Worm (Caenorhabditis elegans) whole organism, L1 larva: ENCODE data around the gene D1086.12.
A peak's percentile ranks its signal among the peaks of the same experiment; 100 is the strongest.

Experiments
- C16A3.4 ChIP-seq: fragments of 150-350 bp; optimal IDR thresholded peaks from 2 replicates; lab custom pipeline; 2014; ENCODE audit warnings: missing biosample characterization, missing genetic modification characterization
- Y116A8C.19 ChIP-seq: sonication (generic microtip); optimal IDR thresholded peaks from 2 replicates; lab custom pipeline; 2016; ENCODE audit warnings: missing compliant biosample characterization, missing genetic modification characterization, borderline replicate concordance
- aha-1 ChIP-seq: fragments of 150-350 bp; optimal IDR thresholded peaks from 2 replicates; lab custom pipeline; 2014; ENCODE audit warnings: missing biosample characterization, missing genetic modification characterization
- aly-2 ChIP-seq: fragments of 150-350 bp; optimal IDR thresholded peaks from 2 replicates; lab custom pipeline; 2014; ENCODE audit warnings: missing biosample characterization, missing genetic modification characterization
- ceh-82 ChIP-seq, 3 experiments: fragments of 150-350 bp in 1 of 3; sonication (generic microtip) in 2 of 3; optimal IDR thresholded peaks; 2 replicates each; lab custom pipeline; 2014 to 2017; ENCODE audit warnings: missing biosample characterization in 3 of 3, missing genetic modification characterization in 3 of 3
- ceh-88 ChIP-seq: fragments of 200-800 bp; sonication (Bioruptor generic); IDR thresholded peaks from 2 replicates; pipeline ENCODE4 v1.3.6; 2022; ENCODE audit warnings: missing genetic modification characterization, missing compliant biosample characterization
- ceh-90 ChIP-seq: sonication (generic microtip); optimal IDR thresholded peaks from 2 replicates; lab custom pipeline; 2016; ENCODE audit warnings: missing genetic modification characterization, missing compliant biosample characterization
- dpl-1 ChIP-seq, 3 experiments: fragments of 150-350 bp in 2 of 3; sonication (generic microtip) in 1 of 3; optimal IDR thresholded peaks; 2 replicates each; lab custom pipeline; 2014 to 2017; ENCODE audit warnings: missing biosample characterization in 3 of 3, missing genetic modification characterization in 3 of 3, missing genetic modification reagents in 3 of 3
- dsc-1 ChIP-seq: sonication (generic microtip); optimal IDR thresholded peaks from 2 replicates; lab custom pipeline; 2016; ENCODE audit warnings: mild to moderate bottlenecking, missing genetic modification characterization, missing compliant biosample characterization
- efl-1 ChIP-seq, 4 experiments: fragments of 150-350 bp; optimal IDR thresholded peaks in 3 of 4; peaks in 1 of 4; 1 replicate in 1 of 4; 2 replicates in 3 of 4; lab custom pipeline; 2014; ENCODE audit warnings: missing biosample characterization in 2 of 4, missing genetic modification characterization in 2 of 4, missing genetic modification reagents in 2 of 4
- egl-27 ChIP-seq, 2 experiments: fragments of 150-350 bp in 1 of 2; sonication (generic microtip); optimal IDR thresholded peaks; 3 replicates each; lab custom pipeline; 2017 to 2018; ENCODE audit warnings: missing biosample characterization in 2 of 2, missing genetic modification characterization in 2 of 2, missing genetic modification reagents in 2 of 2
- elt-2 ChIP-seq: sonication (generic microtip); optimal IDR thresholded peaks from 2 replicates; lab custom pipeline; 2016; ENCODE audit warnings: missing genetic modification characterization, mild to moderate bottlenecking, inconsistent platforms, missing compliant biosample characterization, missing genetic modification reagents
- elt-3 ChIP-seq, 6 experiments: fragments of 150-350 bp in 1 of 6; sonication (generic microtip); optimal IDR thresholded peaks; 2 replicates each; lab custom pipeline; 2017 to 2018; ENCODE audit warnings: missing biosample characterization in 6 of 6, missing genetic modification characterization in 6 of 6, inconsistent platforms in 1 of 6
- fkh-10 ChIP-seq: sonication (generic microtip); optimal IDR thresholded peaks from 2 replicates; lab custom pipeline; 2017; ENCODE audit warnings: missing biosample characterization, missing genetic modification reagents, missing genetic modification characterization
- fkh-8 ChIP-seq: sonication (generic microtip); optimal IDR thresholded peaks from 2 replicates; lab custom pipeline; 2016; ENCODE audit warnings: mild to moderate bottlenecking, missing genetic modification characterization, missing compliant biosample characterization
- isw-1 ChIP-seq: fragments of 200-800 bp; sonication (Bioruptor generic); IDR thresholded peaks from 2 replicates; pipeline ENCODE4 v1.3.6; 2022; ENCODE audit warnings: missing genetic modification characterization, missing compliant biosample characterization
- lin-13 ChIP-seq: fragments of 150-350 bp; optimal IDR thresholded peaks from 2 replicates; lab custom pipeline; 2014; ENCODE audit warnings: missing biosample characterization, missing genetic modification reagents, missing genetic modification characterization
- lin-14 ChIP-seq: fragments of 200-800 bp; sonication (Bioruptor generic); optimal IDR thresholded peaks from 2 replicates; lab custom pipeline; 2018; ENCODE audit warnings: mild to moderate bottlenecking, missing genetic modification characterization, moderate library complexity, missing compliant biosample characterization
- lin-15B ChIP-seq: fragments of 150-350 bp; sonication (generic microtip); optimal IDR thresholded peaks from 3 replicates; lab custom pipeline; 2014; ENCODE audit warnings: missing biosample characterization, missing genetic modification characterization
- lin-35 ChIP-seq, 2 experiments: fragments of 150-350 bp; optimal IDR thresholded peaks; 2 replicates each; lab custom pipeline; 2014; ENCODE audit warnings: missing biosample characterization in 2 of 2, missing genetic modification characterization in 2 of 2, missing genetic modification reagents in 2 of 2
- lir-3 ChIP-seq: sonication (generic microtip); optimal IDR thresholded peaks from 2 replicates; lab custom pipeline; 2016; ENCODE audit warnings: mild to moderate bottlenecking, missing genetic modification characterization, moderate library complexity, missing compliant biosample characterization; ENCODE audit not compliant: poor library complexity
- lsy-2 ChIP-seq, 2 experiments: fragments of 150-350 bp; optimal IDR thresholded peaks; 2 replicates each; lab custom pipeline; 2014; ENCODE audit warnings: missing biosample characterization in 2 of 2, missing genetic modification characterization in 2 of 2
- mab-9 ChIP-seq: fragments of 200-800 bp; sonication (Bioruptor generic); IDR thresholded peaks from 2 replicates; pipeline ENCODE4 v1.3.6; 2022; ENCODE audit warnings: missing genetic modification reagents, missing genetic modification characterization, missing compliant biosample characterization
- mef-2 ChIP-seq: fragments of 150-350 bp; optimal IDR thresholded peaks from 2 replicates; lab custom pipeline; 2014; ENCODE audit warnings: missing biosample characterization, missing genetic modification characterization
- mep-1 ChIP-seq: fragments of 150-350 bp; optimal IDR thresholded peaks from 2 replicates; lab custom pipeline; 2014; ENCODE audit warnings: missing biosample characterization, missing genetic modification characterization
- nhr-28 ChIP-seq: fragments of 150-350 bp; optimal IDR thresholded peaks from 2 replicates; lab custom pipeline; 2014; ENCODE audit warnings: missing biosample characterization, missing genetic modification characterization
- nhr-47 ChIP-seq: sonication (generic microtip); optimal IDR thresholded peaks from 2 replicates; lab custom pipeline; 2016; ENCODE audit warnings: mild to moderate bottlenecking, missing genetic modification characterization, moderate library complexity, missing compliant biosample characterization
- nhr-71 ChIP-seq: sonication (generic microtip); optimal IDR thresholded peaks from 2 replicates; lab custom pipeline; 2016; ENCODE audit warnings: mild to moderate bottlenecking, missing genetic modification characterization, moderate library complexity, missing compliant biosample characterization
- nhr-77 ChIP-seq: fragments of 150-350 bp; optimal IDR thresholded peaks from 2 replicates; lab custom pipeline; 2014; ENCODE audit warnings: missing biosample characterization, missing genetic modification characterization
- pax-3 ChIP-seq: fragments of 200-800 bp; sonication (Bioruptor generic); optimal IDR thresholded peaks from 2 replicates; lab custom pipeline; 2018; ENCODE audit warnings: mild to moderate bottlenecking, missing genetic modification characterization, moderate library complexity, missing compliant biosample characterization
- rnt-1 ChIP-seq: sonication (generic microtip); optimal IDR thresholded peaks from 2 replicates; lab custom pipeline; 2016; ENCODE audit warnings: mild to moderate bottlenecking, missing genetic modification characterization, moderate library complexity, missing compliant biosample characterization
- snpc-4 ChIP-seq: fragments of 150-350 bp; optimal IDR thresholded peaks from 2 replicates; lab custom pipeline; 2014; ENCODE audit warnings: missing biosample characterization, missing genetic modification characterization
- sptf-1 ChIP-seq: fragments of 150-350 bp; optimal IDR thresholded peaks from 2 replicates; lab custom pipeline; 2014; ENCODE audit warnings: missing biosample characterization, missing genetic modification characterization
- swsn-7 ChIP-seq: sonication (generic microtip); optimal IDR thresholded peaks from 2 replicates; lab custom pipeline; 2016; ENCODE audit warnings: missing genetic modification characterization, missing compliant biosample characterization
- tbx-2 ChIP-seq: sonication (generic microtip); optimal IDR thresholded peaks from 2 replicates; lab custom pipeline; 2016; ENCODE audit warnings: missing genetic modification characterization, missing compliant biosample characterization
- unc-62 ChIP-seq: fragments of 150-350 bp; optimal IDR thresholded peaks from 2 replicates; lab custom pipeline; 2014; ENCODE audit warnings: missing biosample characterization, missing genetic modification reagents, missing genetic modification characterization
- unc-86 ChIP-seq: sonication (generic microtip); optimal IDR thresholded peaks from 2 replicates; lab custom pipeline; 2016; ENCODE audit warnings: missing genetic modification characterization, missing compliant biosample characterization
- zag-1 ChIP-seq: fragments of 150-350 bp; optimal IDR thresholded peaks from 2 replicates; lab custom pipeline; 2014; ENCODE audit warnings: missing biosample characterization, missing genetic modification characterization
- ztf-4 ChIP-seq: fragments of 150-350 bp; optimal IDR thresholded peaks from 2 replicates; lab custom pipeline; 2014; ENCODE audit warnings: missing biosample characterization, missing genetic modification characterization

Gene D1086.12

DNA sequence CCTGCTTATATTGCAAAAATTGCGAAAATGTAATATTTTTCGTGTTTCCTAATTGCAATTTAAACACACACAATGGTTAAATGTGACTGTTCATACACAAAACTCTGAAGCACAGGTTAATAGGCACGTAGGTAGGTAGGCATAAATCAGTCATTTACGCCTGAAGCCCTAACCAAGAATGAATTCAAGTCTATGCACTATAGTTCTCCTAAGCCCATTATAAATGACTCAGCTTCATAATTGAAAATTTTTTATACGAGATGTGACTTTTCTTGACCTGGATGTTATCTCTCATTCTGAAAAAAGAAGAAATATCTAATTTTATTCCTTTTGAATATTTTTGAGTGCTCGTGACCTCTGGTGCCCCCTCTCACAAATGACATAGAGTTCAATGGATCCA is 40.9 kb downstream of the D1086.12 start:
- TF ChIP-seq snpc-4 = no peak
- TF ChIP-seq ztf-4 = no peak
- TF ChIP-seq nhr-77 (tag; lab: Kevin White, UChicago) = no peak
- TF ChIP-seq lin-13 (GFP tag; lab: Kevin White, UChicago) = no peak
- no peak for TF ChIP-seq mef-2 (tag; lab: Kevin White, UChicago)
- TF ChIP-seq pax-3 (tag; lab: Kevin White, UChicago) = no peak
- TF ChIP-seq nhr-28 (tag; lab: Kevin White, UChicago) = no peak
- TF ChIP-seq rnt-1 (tag; lab: Kevin White, UChicago) = no peak
- TF ChIP-seq Y116A8C.19 (tag; lab: Kevin White, UChicago) = no peak
- TF ChIP-seq sptf-1 (tag; lab: Kevin White, UChicago) = no peak
- TF ChIP-seq elt-2 = no peak

DNA sequence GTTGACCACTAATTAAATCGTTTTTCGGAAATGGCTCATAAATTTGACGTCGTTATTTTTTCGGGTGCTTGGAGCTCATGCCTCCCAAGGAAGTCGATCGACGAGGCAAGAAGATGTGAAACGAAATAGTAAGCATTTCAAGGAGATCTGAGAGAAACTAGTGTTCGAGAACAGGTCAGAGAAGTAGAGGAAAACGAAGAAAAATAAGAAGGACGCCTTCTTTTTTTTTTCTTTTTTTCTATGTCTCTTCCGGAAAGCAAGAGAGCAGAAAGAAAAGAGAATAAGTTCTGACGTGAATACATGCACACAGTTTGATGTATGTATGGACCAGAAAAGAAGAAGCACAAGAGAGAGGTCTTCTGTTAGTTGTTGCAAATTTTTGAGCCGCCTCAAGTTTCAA is 42.6 kb downstream of the D1086.12 start:
- TF ChIP-seq tbx-2 (tag; lab: Kevin White, UChicago) = peak; percentile 34
- TF ChIP-seq efl-1 (optimal IDR thresholded peaks at IDR 0.05; lab: Kevin White, UChicago) = peak; percentile 25 to 31
- TF ChIP-seq efl-1 (GFP tag; optimal IDR thresholded peaks at IDR 0.05 in 1 of 2; lab: Kevin White, UChicago) = peak in 1 of 2 experiments; percentile 62
- TF ChIP-seq zag-1 (tag; lab: Kevin White, UChicago) = no peak
- peak; percentile 53; the same call in 1 of the 2 replicates for TF ChIP-seq mab-9
- peak in 1 of 2 experiments; percentile 34 for TF ChIP-seq lin-35 (GFP tag; optimal IDR thresholded peaks at IDR 0.05; lab: Kevin White, UChicago)
- no peak for TF ChIP-seq snpc-4
- peak; percentile 58 for TF ChIP-seq fkh-10 (GFP tag; lab: Kevin White, UChicago)
- TF ChIP-seq dpl-1 (GFP tag; optimal IDR thresholded peaks at IDR 0.05; lab: Kevin White, UChicago) = peak in 1 of 3 experiments; percentile 21
- TF ChIP-seq lin-14 (GFP tag; lab: Kevin White, UChicago) = peak; percentile 93
- no peak for TF ChIP-seq ztf-4
- peak; percentile 23 for TF ChIP-seq mep-1 (tag; lab: Kevin White, UChicago)
- TF ChIP-seq swsn-7 = peak; percentile 3
- TF ChIP-seq fkh-8 (tag; lab: Kevin White, UChicago) = peak; percentile 63
- TF ChIP-seq aly-2 = no peak
- peak; percentile 16; the same call in 1 of the 2 replicates for TF ChIP-seq isw-1 (GFP tag; lab: Robert Waterston, UW)
- peak; percentile 56 for TF ChIP-seq unc-86 (tag; lab: Kevin White, UChicago)
- no peak for TF ChIP-seq ceh-88 (GFP tag; lab: Robert Waterston, UW)
- TF ChIP-seq nhr-47 (tag; lab: Kevin White, UChicago) = peak; percentile 59
- no peak for TF ChIP-seq elt-2
- peak; percentile 12 for TF ChIP-seq dsc-1
- TF ChIP-seq nhr-71 (tag; lab: Kevin White, UChicago) = peak; percentile 53
- TF ChIP-seq lir-3 (tag; lab: Kevin White, UChicago) = no peak
- peak in 1 of 2 experiments; percentile 53 for TF ChIP-seq lsy-2 (tag; optimal IDR thresholded peaks at IDR 0.05; lab: Kevin White, UChicago)
- TF ChIP-seq ceh-82 (tag; optimal IDR thresholded peaks at IDR 0.05; lab: Kevin White, UChicago) = peak in 2 of 3 experiments; percentile 33 to 53
- TF ChIP-seq nhr-77 (tag; lab: Kevin White, UChicago) = no peak

DNA sequence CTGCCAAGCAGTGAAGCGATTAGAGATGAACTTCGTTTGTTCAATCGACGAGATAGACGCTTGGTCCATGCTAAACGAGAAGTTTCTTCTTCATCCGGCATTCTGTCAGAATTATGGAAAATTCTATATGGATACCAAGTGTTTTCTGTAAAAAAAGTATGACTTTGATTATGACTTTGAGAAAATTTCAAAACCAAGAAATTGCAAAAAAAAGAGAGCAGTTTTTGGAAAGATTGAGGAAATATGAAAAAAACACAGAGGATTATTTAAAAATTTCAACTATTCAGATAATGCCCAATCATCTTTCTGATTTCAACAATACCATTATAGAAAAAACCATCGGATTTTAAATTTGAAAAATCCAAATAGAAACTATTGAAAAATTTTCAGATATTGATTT is 44.3 kb downstream of the D1086.12 start, which contains the start of gene par-1:
Gene par-1 (minus strand): TSS at position 101 of the 400 bp plus-strand sequence.
- no peak for TF ChIP-seq lin-15B (tag; lab: Kevin White, UChicago)
- no peak for TF ChIP-seq unc-86 (tag; lab: Kevin White, UChicago)
- no peak for TF ChIP-seq ceh-90 (tag; lab: Kevin White, UChicago)
- TF ChIP-seq C16A3.4 (tag; lab: Kevin White, UChicago) = no peak
- no peak for TF ChIP-seq unc-62 (GFP tag; lab: Kevin White, UChicago)
- no peak for TF ChIP-seq elt-3 (tag; optimal IDR thresholded peaks at IDR 0.05; lab: Kevin White, UChicago)
- no peak for TF ChIP-seq nhr-47 (tag; lab: Kevin White, UChicago)
- no peak for TF ChIP-seq aha-1 (tag; lab: Kevin White, UChicago)
- TF ChIP-seq egl-27 (tag; optimal IDR thresholded peaks at IDR 0.05; lab: Kevin White, UChicago) = no peak
